Worm (Caenorhabditis elegans) whole organism, late embryonic: ENCODE results near the gene pigm-1.

Experiments used
- Y22D7AL.16 ChIP-seq: sonication (generic microtip); optimal IDR thresholded peaks from 2 replicates; lab custom pipeline; 2016; ENCODE audit warnings: missing genetic modification characterization, missing compliant biosample characterization
- ahr-1 ChIP-seq: sonication (generic microtip); optimal IDR thresholded peaks from 2 replicates; lab custom pipeline; 2016; ENCODE audit warnings: missing genetic modification characterization, missing compliant biosample characterization
- ceh-22 ChIP-seq: sonication (generic microtip); optimal IDR thresholded peaks from 2 replicates; lab custom pipeline; 2017; ENCODE audit warnings: missing biosample characterization, missing genetic modification characterization
- ceh-31 ChIP-seq: sonication (generic microtip); optimal IDR thresholded peaks from 2 replicates; lab custom pipeline; 2016; ENCODE audit warnings: missing genetic modification characterization, missing compliant biosample characterization
- eyg-1 ChIP-seq: sonication (generic microtip); optimal IDR thresholded peaks from 2 replicates; lab custom pipeline; 2016; ENCODE audit warnings: missing genotype, missing genetic modification characterization, missing compliant biosample characterization
- nfya-1 ChIP-seq: sonication (generic microtip); optimal IDR thresholded peaks from 2 replicates; lab custom pipeline; 2017; ENCODE audit warnings: missing genetic modification characterization, mild to moderate bottlenecking, missing compliant biosample characterization, antibody characterized with exemption, moderate library complexity
- pha-4 ChIP-seq: fragments of 150-350 bp; optimal IDR thresholded peaks from 2 replicates; lab custom pipeline; 2018; ENCODE audit warnings: missing biosample characterization, missing genetic modification reagents, missing genetic modification characterization
- unc-3 ChIP-seq, 2 experiments: fragments of 200-800 bp in 1 of 2; sonication (Bioruptor generic) in 1 of 2; sonication (generic microtip) in 1 of 2; conservative IDR thresholded peaks in 1 of 2; optimal IDR thresholded peaks in 1 of 2; 2 replicates each; pipeline versions ENCODE4 v1.3.6 to Lab custom; 2016 to 2022; ENCODE audit warnings: missing compliant biosample characterization in 2 of 2, missing genetic modification characterization in 2 of 2, missing genetic modification reagents in 1 of 2

- TF ChIP-seq nfya-1 (tag; lab: Kevin White, UChicago) = no peak
- no peak for TF ChIP-seq eyg-1 (tag; lab: Kevin White, UChicago)
- no peak for TF ChIP-seq ceh-22 (tag; lab: Kevin White, UChicago)
- TF ChIP-seq Y22D7AL.16 (tag; lab: Kevin White, UChicago) = no peak
- no peak for TF ChIP-seq unc-3 (GFP tag; conservative IDR thresholded peaks at IDR 0.05; lab: Robert Waterston, UW)
- no peak for TF ChIP-seq unc-3 (tag; optimal IDR thresholded peaks at IDR 0.05; lab: Kevin White, UChicago)
- no peak for TF ChIP-seq ceh-31 (tag; lab: Kevin White, UChicago)
- TF ChIP-seq pha-4 (tag; lab: Kevin White, UChicago) = no peak
- TF ChIP-seq ahr-1 = no peak
Measured at ce11 chrII:11344554-11344953, 3.7 kb upstream of the pigm-1 start.
